Fruit fly (Drosophila melanogaster) ovary, adult (tissue): Measurements from ENCODE around the gene CG42537.

Experiments
- CG17801 ChIP-seq: fragments of 200-800 bp; optimal IDR thresholded peaks from 2 replicates; lab custom pipeline; 2019; ENCODE audit warnings: missing biosample characterization, mild to moderate bottlenecking, missing genetic modification characterization, moderate library complexity; ENCODE audit not compliant: partially characterized antibody

CG42537 gene

dm6 chr3R:6352893-6353623 lies 24.5 kb upstream of the CG42537 start:
- no peak for TF ChIP-seq CG17801 (GFP tag; lab: Kevin White, UChicago)

- peak; percentile 58 for TF ChIP-seq CG17801 (GFP tag; lab: Kevin White, UChicago)
Measured at dm6 chr3R:6353624-6354352, 23.8 kb upstream of the CG42537 start.

dm6 chr3R:6354408-6354807 lies 23.2 kb upstream of the CG42537 start:
- no peak for TF ChIP-seq CG17801 (GFP tag; lab: Kevin White, UChicago)

dm6 chr3R:6368100-6368499 lies 9.5 kb upstream of the CG42537 start, which contains the start of gene CG42724:
Gene CG42724, minus strand, starts transcription at chr3R:6368288.
- no peak for TF ChIP-seq CG17801 (GFP tag; lab: Kevin White, UChicago)

- no peak for TF ChIP-seq CG17801 (GFP tag; lab: Kevin White, UChicago)
Measured at dm6 chr3R:6368550-6369238, 8.9 kb upstream of the CG42537 start, which contains the start of gene CG10286. Gene CG10286, plus strand, starts transcription at chr3R:6368965.

dm6 chr3R:6373512-6374306 lies 3.9 kb upstream of the CG42537 start:
- TF ChIP-seq CG17801 (GFP tag; lab: Kevin White, UChicago): no peak

- TF ChIP-seq CG17801 (GFP tag; lab: Kevin White, UChicago): no peak
Measured at dm6 chr3R:6374307-6374574, 3.4 kb upstream of the CG42537 start, which contains the start of gene CG42564. Gene CG42564, plus strand, starts transcription at chr3R:6374475.

- TF ChIP-seq CG17801 (GFP tag; lab: Kevin White, UChicago): no peak
Measured at dm6 chr3R:6375944-6376343, 1.7 kb upstream of the CG42537 start, which contains the start of gene CRAT. Gene CRAT, minus strand, starts transcription at chr3R:6376044.

- TF ChIP-seq CG17801 (GFP tag; lab: Kevin White, UChicago): peak; percentile 24
Measured at dm6 chr3R:6380129-6380528, 2.5 kb downstream of the CG42537 start, which contains the start of the genes CG1024 and TfIIFalpha. Gene CG1024, minus strand, starts transcription at chr3R:6380328. Gene TfIIFalpha, plus strand, starts transcription at chr3R:6380467.

dm6 chr3R:6381784-6382183 lies 4.2 kb downstream of the CG42537 start:
- TF ChIP-seq CG17801 (GFP tag; lab: Kevin White, UChicago): no peak

- TF ChIP-seq CG17801 (GFP tag; lab: Kevin White, UChicago): peak; percentile 25
Measured at dm6 chr3R:6382733-6383465, 5.3 kb downstream of the CG42537 start, which contains the start of gene gzl. Gene gzl, plus strand, starts transcription at chr3R:6382914.

dm6 chr3R:6383466-6383769 lies 5.8 kb downstream of the CG42537 start:
- no peak for TF ChIP-seq CG17801 (GFP tag; lab: Kevin White, UChicago)

dm6 chr3R:6388414-6388830 lies 10.8 kb downstream of the CG42537 start:
- TF ChIP-seq CG17801 (GFP tag; lab: Kevin White, UChicago): no peak
